Fruit fly (Drosophila melanogaster): Measurements from ENCODE around the gene CG5004.

CG5004 gene

DNA sequence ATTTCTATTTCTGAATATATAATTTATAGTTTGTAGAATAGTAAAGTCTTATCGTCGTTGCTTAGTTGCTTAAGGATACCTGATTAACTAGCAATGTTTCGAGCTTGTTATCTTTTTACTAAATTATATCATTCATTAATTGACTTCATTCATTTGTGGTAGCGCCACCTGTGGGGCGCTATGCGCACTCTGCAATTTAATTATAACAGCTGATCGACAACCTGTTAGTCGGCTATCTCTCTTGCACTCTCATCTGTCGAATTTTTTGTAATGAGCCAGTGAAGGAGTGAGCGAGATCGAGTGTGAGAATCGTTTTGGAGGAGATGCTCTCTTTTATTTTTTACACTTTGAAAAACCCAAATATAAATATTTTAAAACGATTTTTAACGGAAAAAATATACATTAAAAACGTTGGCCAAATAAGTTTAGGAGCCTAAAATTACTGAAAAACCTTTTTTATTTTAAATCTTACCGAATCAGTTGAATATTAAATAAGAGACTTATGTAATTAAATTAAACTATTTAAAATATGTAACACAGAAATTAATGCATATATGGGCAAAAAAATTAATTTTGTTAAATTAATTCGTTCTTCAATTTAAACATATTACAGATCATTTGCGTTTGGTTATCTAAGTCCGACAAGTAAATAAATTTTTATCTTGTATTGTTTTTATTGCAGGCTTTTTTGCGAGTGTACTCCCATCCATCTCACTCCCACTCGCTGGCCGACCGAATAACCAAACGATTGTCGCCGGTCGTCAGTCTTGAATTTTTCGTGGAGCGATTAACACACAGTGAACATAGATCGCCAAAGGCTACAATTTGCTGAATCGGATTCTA, 16.1 kb upstream of the CG5004 start, which contains the start of the genes CG16700 and CG4991 (continued):
- TF ChIP-seq slp2 (GFP tag; optimal IDR thresholded peaks at IDR 0.05) (no peak), CG13424 (tag; optimal IDR thresholded peaks at IDR 0.05) (peak; percentile 90), CG13624 (GFP tag; optimal IDR thresholded peaks at IDR 0.05) (no peak), eve (GFP tag; optimal IDR thresholded peaks at IDR 0.05) (peak in 1 of 2 experiments; percentile 69), Kr (GFP tag; optimal IDR thresholded peaks at IDR 0.05) (no peak), Xrp1 (GFP tag; IDR thresholded peaks at IDR 0.05) (peak; percentile 77), bigmax (GFP tag; optimal IDR thresholded peaks at IDR 0.05) (no peak), gcm (GFP tag; optimal IDR thresholded peaks at IDR 0.05) (peak; percentile 64), CG33213 (GFP tag; optimal IDR thresholded peaks at IDR 0.05) (no peak), nom (GFP tag; optimal IDR thresholded peaks at IDR 0.05) (no peak), Mad (GFP tag; optimal IDR thresholded peaks at IDR 0.05) (no peak), stc (GFP tag; IDR thresholded peaks at IDR 0.05) (peak; percentile 61), slbo (GFP tag; IDR thresholded peaks at IDR 0.05) (peak; percentile 79), Hr3 (GFP tag; optimal IDR thresholded peaks at IDR 0.05) (peak; percentile 86), CG17829 (tag; optimal IDR thresholded peaks at IDR 0.05) (peak; percentile 90), CG7839 (tag; optimal IDR thresholded peaks at IDR 0.05) (peak; percentile 93), CG12104 (GFP tag; optimal IDR thresholded peaks at IDR 0.05) (peak; percentile 76), lmd (GFP tag; IDR thresholded peaks at IDR 0.05) (peak; percentile 85), CkIIα-i1 (GFP tag; IDR thresholded peaks at IDR 0.05) (no peak), ken (GFP tag; IDR thresholded peaks at IDR 0.05) (no peak), CG10147 (GFP tag; optimal IDR thresholded peaks at IDR 0.05) (peak; percentile 80), H2.0 (GFP tag; IDR thresholded peaks at IDR 0.05) (peak; percentile 51; the same call in 1 of the 2 replicates), fd3F (GFP tag; optimal IDR thresholded peaks at IDR 0.05) (peak; percentile 61), disco-r (GFP tag; optimal IDR thresholded peaks at IDR 0.05) (no peak), her (GFP tag; optimal IDR thresholded peaks at IDR 0.05) (no peak), Bteb2 (GFP tag; optimal IDR thresholded peaks at IDR 0.05) (peak; percentile 18), Hmx (GFP tag; optimal IDR thresholded peaks at IDR 0.05) (no peak), pum (GFP tag; optimal IDR thresholded peaks at IDR 0.05) (no peak), CG14710 (tag; optimal IDR thresholded peaks at IDR 0.05) (peak; percentile 87), so (GFP tag; IDR thresholded peaks at IDR 0.05) (peak; percentile 51; the same call in 1 of the 3 replicates), Fer2 (tag; optimal IDR thresholded peaks at IDR 0.05) (peak; percentile 45), hkb (optimal IDR thresholded peaks at IDR 0.05) (no peak), hkb (GFP tag; IDR thresholded peaks at IDR 0.05) (peak; percentile 31; the same call in 1 of the 2 replicates), jing (GFP tag; optimal IDR thresholded peaks at IDR 0.05) (no peak), tap (tag; optimal IDR thresholded peaks at IDR 0.05) (peak; percentile 65), CG6813 (GFP tag; optimal IDR thresholded peaks at IDR 0.05) (peak; percentile 66), CrebB (tag; optimal IDR thresholded peaks at IDR 0.05) (no peak), Trl (optimal IDR thresholded peaks at IDR 0.05) (peak; percentile 35 to 38), Trl (GFP tag; optimal IDR thresholded peaks at IDR 0.05) (no peak), exex (tag; optimal IDR thresholded peaks at IDR 0.05) (peak; percentile 35), Awh (GFP tag; IDR thresholded peaks at IDR 0.05) (no peak), cg (GFP tag; optimal IDR thresholded peaks at IDR 0.05) (no peak), CG8281 (tag; optimal IDR thresholded peaks at IDR 0.05) (peak; percentile 43), CG17186 (GFP tag; optimal IDR thresholded peaks at IDR 0.05) (no peak), mam (GFP tag; optimal IDR thresholded peaks at IDR 0.05) (peak; percentile 44), Sox102F (GFP tag; optimal IDR thresholded peaks at IDR 0.05) (peak; percentile 84), CG12942 (GFP tag; optimal IDR thresholded peaks at IDR 0.05) (peak; percentile 48), CG12391 (tag; optimal IDR thresholded peaks at IDR 0.05) (peak; percentile 87), CG5245 (GFP tag; optimal IDR thresholded peaks at IDR 0.05) (peak; percentile 13), CG34422 (GFP tag; IDR thresholded peaks at IDR 0.05) (peak; percentile 65; the same call in 1 of the 3 replicates)

All from whole organism, embryonic.